Fruit fly (Drosophila melanogaster): ENCODE data around the gene CG7579.

- TF ChIP-seq fru (GFP tag; optimal IDR thresholded peaks at IDR 0.05) (no peak), dl (GFP tag; optimal IDR thresholded peaks at IDR 0.05; ENCODE audit: insufficient read depth in 1 of 2, partially characterized antibody in 2 of 2) (no peak), psq (GFP tag; optimal IDR thresholded peaks at IDR 0.05) (no peak), sv (GFP tag; optimal IDR thresholded peaks at IDR 0.05) (no peak), usp (GFP tag; optimal IDR thresholded peaks at IDR 0.05) (no peak), pan (optimal IDR thresholded peaks at IDR 0.05) (no peak)
Measured at dm6 chr3L:15689518-15689917, 6.3 kb upstream of the CG7579 start.
